Worm (Caenorhabditis elegans) whole organism, L2 larva: ENCODE measurements around the gene his-59.
A peak's percentile ranks its signal among the peaks of the same experiment; 100 is the strongest.

ENCODE experiments used
- aly-2 ChIP-seq: fragments of 150-350 bp; optimal IDR thresholded peaks from 2 replicates; lab custom pipeline; 2014; ENCODE audit warnings: missing biosample characterization, missing genetic modification characterization
- ama-1 ChIP-seq: fragments of 150-350 bp; optimal IDR thresholded peaks from 2 replicates; lab custom pipeline; 2018; ENCODE audit warnings: inconsistent platforms
- lin-13 ChIP-seq: fragments of 150-350 bp; optimal IDR thresholded peaks from 2 replicates; lab custom pipeline; 2014; ENCODE audit warnings: missing biosample characterization, missing genetic modification reagents, missing genetic modification characterization
- lin-39 ChIP-seq: fragments of 150-350 bp; optimal IDR thresholded peaks from 2 replicates; lab custom pipeline; 2014; ENCODE audit warnings: missing biosample characterization, missing genetic modification reagents, missing genetic modification characterization
- nhr-10 ChIP-seq: sonication (generic microtip); optimal IDR thresholded peaks from 2 replicates; lab custom pipeline; 2017; ENCODE audit warnings: missing biosample characterization, missing genetic modification characterization
- nhr-12 ChIP-seq: fragments of 150-350 bp; optimal IDR thresholded peaks from 2 replicates; lab custom pipeline; 2014; ENCODE audit warnings: missing biosample characterization, missing genetic modification characterization
- nhr-129 ChIP-seq: fragments of 150-350 bp; optimal IDR thresholded peaks from 2 replicates; lab custom pipeline; 2014; ENCODE audit warnings: missing biosample characterization, missing genetic modification characterization
- nhr-6 ChIP-seq: fragments of 150-350 bp; optimal IDR thresholded peaks from 2 replicates; lab custom pipeline; 2014; ENCODE audit warnings: missing biosample characterization, missing genetic modification characterization
- skn-1 ChIP-seq: sonication (generic microtip); optimal IDR thresholded peaks from 2 replicates; lab custom pipeline; 2017; ENCODE audit warnings: missing biosample characterization, missing genetic modification characterization
- snpc-4 ChIP-seq: fragments of 150-350 bp; optimal IDR thresholded peaks from 2 replicates; lab custom pipeline; 2014; ENCODE audit warnings: missing biosample characterization, missing genetic modification characterization
- unc-55 ChIP-seq: fragments of 150-350 bp; sonication (generic microtip); optimal IDR thresholded peaks from 3 replicates; lab custom pipeline; 2014; ENCODE audit warnings: missing biosample characterization, missing genetic modification reagents, missing genetic modification characterization
- unc-62 ChIP-seq: fragments of 150-350 bp; optimal IDR thresholded peaks from 2 replicates; lab custom pipeline; 2014; ENCODE audit warnings: missing biosample characterization, missing genetic modification reagents, missing genetic modification characterization
- ztf-11 ChIP-seq: sonication (generic microtip); optimal IDR thresholded peaks from 2 replicates; lab custom pipeline; 2017; ENCODE audit warnings: missing biosample characterization, missing genetic modification characterization

DNA sequence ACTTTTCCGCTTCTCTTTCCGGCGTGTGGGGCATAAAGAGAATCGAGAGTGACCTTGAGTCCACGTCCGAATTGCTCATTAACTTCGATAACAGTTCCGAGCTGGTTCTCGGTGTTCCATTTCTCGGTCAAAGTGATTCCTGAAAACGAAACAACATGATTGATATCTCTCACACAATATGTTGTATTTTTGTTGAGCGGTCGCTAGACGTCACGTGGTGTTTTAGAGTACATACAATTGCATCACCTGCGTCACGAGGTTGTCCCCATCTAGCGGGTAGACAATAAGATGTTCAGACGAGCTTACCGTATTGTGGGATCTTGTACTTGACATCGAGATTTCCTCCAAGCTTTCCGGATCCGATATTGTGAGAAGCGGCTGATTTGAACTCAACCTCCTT, 19.3 kb downstream of the his-59 start:
- TF ChIP-seq ztf-11 (tag; lab: Kevin White, UChicago) (no peak), snpc-4 (tag; lab: Kevin White, UChicago) (no peak), ama-1 (lab: Kevin White, UChicago) (peak; percentile 35), lin-39 (tag; lab: Kevin White, UChicago) (no peak), nhr-10 (tag; lab: Kevin White, UChicago) (no peak), nhr-6 (tag; lab: Kevin White, UChicago) (no peak), aly-2 (tag; lab: Kevin White, UChicago) (no peak), unc-62 (GFP tag; lab: Kevin White, UChicago) (no peak), nhr-129 (peak; percentile 99), unc-55 (no peak), skn-1 (tag; lab: Kevin White, UChicago) (no peak), lin-13 (GFP tag; lab: Kevin White, UChicago) (peak; percentile 21), nhr-12 (no peak)
